Fruit fly (Drosophila melanogaster): Measurements from ENCODE around the gene CG3713.

Gene CG3713

DNA sequence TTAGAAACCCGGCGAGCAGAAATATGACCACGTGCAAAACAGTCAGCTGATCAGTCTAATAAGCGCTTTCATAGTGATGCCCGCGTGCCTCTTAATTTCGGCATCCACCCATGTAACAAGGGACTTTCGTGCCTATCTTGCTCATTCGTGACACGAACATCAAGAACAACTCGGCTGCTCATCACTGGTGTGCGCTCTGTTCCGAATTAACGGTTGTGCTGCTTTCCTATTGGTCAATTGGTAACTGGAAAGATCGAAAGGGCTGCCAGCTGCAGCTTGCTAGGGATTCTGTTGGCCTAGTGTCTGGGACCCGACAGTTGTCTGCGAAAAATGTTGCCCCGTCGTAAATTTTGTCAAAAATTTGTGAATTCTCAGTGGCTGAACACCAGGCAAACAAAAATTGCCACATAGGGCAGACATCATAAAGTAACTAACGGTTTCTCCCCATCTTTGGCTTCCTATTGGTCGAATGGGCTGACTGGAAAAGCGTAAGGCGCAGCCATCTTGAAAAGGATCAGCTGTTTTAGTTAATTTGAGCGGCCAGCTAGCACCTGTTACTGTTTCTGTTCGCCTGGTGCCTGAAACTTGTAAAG is 50.5 kb downstream of the CG3713 start (continued):
- TF ChIP-seq CG8944 (GFP tag; optimal IDR thresholded peaks at IDR 0.05) (no peak), CG15696 (tag; optimal IDR thresholded peaks at IDR 0.05) (no peak), CG42726 (GFP tag; IDR thresholded peaks at IDR 0.05; ENCODE audit: partially characterized antibody) (peak; percentile 93), Poxn (GFP tag; IDR thresholded peaks at IDR 0.05) (no peak), CG5953 (GFP tag; IDR thresholded peaks at IDR 0.05) (no peak), crc (GFP tag; optimal IDR thresholded peaks at IDR 0.05) (no peak), CG14965 (GFP tag; optimal IDR thresholded peaks at IDR 0.05; ENCODE audit: borderline replicate concordance) (no peak), stwl (tag; optimal IDR thresholded peaks at IDR 0.05) (no peak), CG8924 (tag; optimal IDR thresholded peaks at IDR 0.05) (peak; percentile 10), CG9215 (GFP tag; IDR thresholded peaks at IDR 0.05) (no peak), gt (GFP tag; IDR thresholded peaks at IDR 0.05) (no peak), fd102C (GFP tag; optimal IDR thresholded peaks at IDR 0.05) (no peak), az2 (GFP tag; optimal IDR thresholded peaks at IDR 0.05) (no peak), Hr78 (GFP tag; optimal IDR thresholded peaks at IDR 0.05) (no peak), bab2 (GFP tag; optimal IDR thresholded peaks at IDR 0.05) (no peak), Dfd (GFP tag; optimal IDR thresholded peaks at IDR 0.05) (no peak), CG15011 (GFP tag; optimal IDR thresholded peaks at IDR 0.05) (no peak), tap (tag; optimal IDR thresholded peaks at IDR 0.05) (no peak), jigr1 (GFP tag; IDR thresholded peaks at IDR 0.05) (no peak), Elba2 (GFP tag; optimal IDR thresholded peaks at IDR 0.05) (peak; percentile 99), Oaz (GFP tag; IDR thresholded peaks at IDR 0.05) (no peak), CG5245 (GFP tag; optimal IDR thresholded peaks at IDR 0.05) (no peak), CG7745 (tag; optimal IDR thresholded peaks at IDR 0.05) (peak; percentile 61), CG13123 (GFP tag; optimal IDR thresholded peaks at IDR 0.05) (no peak), CG15514 (GFP tag; optimal IDR thresholded peaks at IDR 0.05) (peak; percentile 18), row (GFP tag; IDR thresholded peaks at IDR 0.05) (peak; percentile 95), chm (GFP tag; IDR thresholded peaks at IDR 0.05) (peak; percentile 37; the same call in 1 of the 2 replicates), Sry-β (GFP tag; optimal IDR thresholded peaks at IDR 0.05) (peak; percentile 96), Dll (GFP tag; IDR thresholded peaks at IDR 0.05; ENCODE audit: partially characterized antibody) (peak; percentile 99), Side (GFP tag; optimal IDR thresholded peaks at IDR 0.05) (peak; percentile 32), tll (GFP tag; optimal IDR thresholded peaks at IDR 0.05) (no peak), kay (GFP tag; optimal IDR thresholded peaks at IDR 0.05) (no peak), inv (GFP tag; IDR thresholded peaks at IDR 0.05; ENCODE audit: partially characterized antibody) (peak; percentile 86), wdn (GFP tag; IDR thresholded peaks at IDR 0.05) (no peak), Camta (GFP tag; optimal IDR thresholded peaks at IDR 0.05) (no peak), sim (GFP tag; IDR thresholded peaks at IDR 0.05) (no peak), CG3726 (GFP tag; IDR thresholded peaks at IDR 0.05) (no peak), vvl (GFP tag; IDR thresholded peaks at IDR 0.05) (peak; percentile 46), CG10565 (GFP tag; optimal IDR thresholded peaks at IDR 0.05) (no peak), stc (GFP tag; IDR thresholded peaks at IDR 0.05) (no peak), Sox100B (GFP tag; optimal IDR thresholded peaks at IDR 0.05) (no peak), CG13424 (tag; optimal IDR thresholded peaks at IDR 0.05) (no peak), CG8281 (tag; optimal IDR thresholded peaks at IDR 0.05) (no peak), CG1024 (GFP tag; IDR thresholded peaks at IDR 0.05) (no peak), ap (GFP tag; IDR thresholded peaks at IDR 0.05) (no peak), gce (GFP tag; IDR thresholded peaks at IDR 0.05) (no peak), CG13894 (tag; optimal IDR thresholded peaks at IDR 0.05) (peak; percentile 44), zen (tag; optimal IDR thresholded peaks at IDR 0.05) (no peak), Pdp1 (GFP tag; optimal IDR thresholded peaks at IDR 0.05) (peak in 1 of 2 experiments; percentile 90), ranshi (GFP tag; IDR thresholded peaks at IDR 0.05) (0 out of 2 replicates have a peak, but pooled peaks have one; percentile 15)

All from whole organism, embryonic.